Fruit fly (Drosophila melanogaster) whole organism: Measurements from ENCODE around the gene Sema1a.

Experiments
- Dll ChIP-seq: fragments of >200 bp; optimal IDR thresholded peaks from 2 replicates; lab custom pipeline; 2017
- usp ChIP-seq: fragments of >200 bp; optimal IDR thresholded peaks from 2 replicates; lab custom pipeline; 2017; ENCODE audit warnings: missing biosample characterization, missing genetic modification characterization, mixed read lengths

- TF ChIP-seq usp (GFP tag; lab: Kevin White, UChicago): no peak
- TF ChIP-seq Dll (lab: Kevin White, UChicago): no peak
Measured at dm6 chr2L:8522781-8523180, 19.2 kb upstream of the Sema1a start.
